Worm (Caenorhabditis elegans): ENCODE results near the gene K11D12.13.

The K11D12.13 gene

DNA sequence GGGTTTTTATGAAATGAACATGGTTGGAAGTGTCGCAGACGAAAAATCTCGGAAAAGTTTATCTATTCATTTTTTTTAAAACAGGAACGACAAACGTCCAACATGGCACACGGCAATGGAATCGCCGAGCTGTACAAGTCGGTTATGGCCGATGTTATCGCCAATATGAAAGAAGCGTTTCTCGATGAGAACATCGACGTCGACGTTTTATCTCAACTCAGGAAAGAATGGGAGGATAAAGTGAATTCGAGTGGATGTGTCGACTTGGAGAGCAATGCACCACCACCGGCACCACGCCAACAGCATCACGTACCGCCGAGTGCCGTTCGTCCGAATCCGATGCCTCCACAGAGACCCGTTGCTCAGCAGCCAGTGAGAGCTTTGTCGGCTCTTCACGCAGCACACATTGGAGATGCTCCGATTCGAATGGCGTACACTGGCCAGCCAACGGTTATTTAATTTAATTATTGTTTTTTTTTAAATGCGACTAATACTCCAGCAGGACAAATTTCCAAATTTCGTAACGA lies 16.9 kb downstream of the K11D12.13 start:
- TF ChIP-seq set-16 (GFP tag; IDR thresholded peaks at IDR 0.05) (peak; percentile 72), fkh-10 (GFP tag; optimal IDR thresholded peaks at IDR 0.05) (no peak), lin-15B (tag; optimal IDR thresholded peaks at IDR 0.05) (no peak), attf-4 (tag; optimal IDR thresholded peaks at IDR 0.05) (no peak), ctbp-1 (GFP tag; IDR thresholded peaks at IDR 0.05) (no peak), spr-1 (tag; optimal IDR thresholded peaks at IDR 0.05) (no peak), snpc-1.2 (GFP tag; IDR thresholded peaks at IDR 0.05) (no peak; the same call in 1 of the 2 replicates), lin-38 (GFP tag; IDR thresholded peaks at IDR 0.05) (no peak), pha-4 (GFP tag; IDR thresholded peaks at IDR 0.05) (no peak), pha-4 (tag; optimal IDR thresholded peaks at IDR 0.05) (no peak), hmg-1.1 (GFP tag; IDR thresholded peaks at IDR 0.05) (no peak), dve-1 (tag; optimal IDR thresholded peaks at IDR 0.05; ENCODE audit: insufficient read depth) (no peak), nhr-76 (tag; optimal IDR thresholded peaks at IDR 0.05) (no peak), R02D3.7 (tag; optimal IDR thresholded peaks at IDR 0.05) (no peak), spr-3 (GFP tag; optimal IDR thresholded peaks at IDR 0.05) (peak; percentile 50), ZK337.2 (GFP tag; IDR thresholded peaks at IDR 0.05) (0 out of 2 replicates have a peak, but pooled peaks have one; percentile 53), egl-43 (GFP tag; IDR thresholded peaks at IDR 0.05) (peak; percentile 44; the same call in 1 of the 2 replicates), zip-2 (tag; optimal IDR thresholded peaks at IDR 0.05) (no peak), saeg-2 (GFP tag; IDR thresholded peaks at IDR 0.05) (no peak), lim-7 (GFP tag; IDR thresholded peaks at IDR 0.05) (no peak), sdz-12 (GFP tag; optimal IDR thresholded peaks at IDR 0.05) (no peak), T26A8.4 (GFP tag; IDR thresholded peaks at IDR 0.05) (0 out of 2 replicates have a peak, but pooled peaks have one; percentile 42), Y75B8A.6 (GFP tag; IDR thresholded peaks at IDR 0.05) (no peak), gei-8 (GFP tag; optimal IDR thresholded peaks at IDR 0.05) (no peak), lsy-2 (tag; optimal IDR thresholded peaks at IDR 0.05) (no peak), tra-1 (GFP tag; IDR thresholded peaks at IDR 0.05) (0 out of 2 replicates have a peak, but pooled peaks have one; percentile 49), lin-13 (GFP tag; optimal IDR thresholded peaks at IDR 0.05) (no peak), zip-11 (GFP tag; IDR thresholded peaks at IDR 0.05) (no peak), ceh-62 (tag; optimal IDR thresholded peaks at IDR 0.05) (no peak), duxl-1 (tag; optimal IDR thresholded peaks at IDR 0.05; ENCODE audit: poor library complexity) (peak; percentile 3), skn-1 (tag; optimal IDR thresholded peaks at IDR 0.05) (no peak), mep-1 (tag; optimal IDR thresholded peaks at IDR 0.05) (no peak), fos-1 (tag; optimal IDR thresholded peaks at IDR 0.05) (peak; percentile 19), D1046.2 (GFP tag; IDR thresholded peaks at IDR 0.05) (no peak), nhr-28 (tag; optimal IDR thresholded peaks at IDR 0.05) (no peak), dmd-9 (GFP tag; IDR thresholded peaks at IDR 0.05) (no peak), dmd-8 (GFP tag; IDR thresholded peaks at IDR 0.05) (0 out of 2 replicates have a peak, but pooled peaks have one; percentile 40), Y48G9A.11 (GFP tag; IDR thresholded peaks at IDR 0.05) (no peak)

DNA sequence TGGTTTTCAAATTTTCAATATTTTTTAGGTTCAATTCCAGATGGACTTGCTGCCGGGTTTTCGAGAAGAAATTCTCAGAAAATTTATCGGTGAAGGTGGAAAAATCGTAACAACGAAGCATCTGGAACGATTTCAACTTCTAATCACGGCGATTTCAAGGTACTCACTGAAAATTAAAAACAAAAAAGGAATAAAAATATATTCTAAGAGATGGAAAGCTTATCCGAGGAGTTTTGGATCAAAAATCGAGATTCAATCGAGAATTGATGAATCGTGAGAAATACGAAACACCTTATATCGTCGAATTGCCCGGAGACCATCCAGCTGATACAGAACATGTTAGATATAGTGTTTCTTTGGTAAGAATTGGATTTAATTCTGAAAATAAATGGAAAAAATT lies 19.0 kb downstream of the K11D12.13 start, which contains the start of gene K11D12.12:
Gene K11D12.12, plus strand, starts transcription at position 29 of the 400 bp plus-strand sequence.
- TF ChIP-seq hmg-1.1 (GFP tag; IDR thresholded peaks at IDR 0.05) (no peak), duxl-1 (tag; optimal IDR thresholded peaks at IDR 0.05; ENCODE audit: poor library complexity) (no peak), Y75B8A.6 (GFP tag; IDR thresholded peaks at IDR 0.05) (no peak), spr-3 (GFP tag; optimal IDR thresholded peaks at IDR 0.05) (no peak), saeg-2 (GFP tag; IDR thresholded peaks at IDR 0.05) (no peak)

DNA sequence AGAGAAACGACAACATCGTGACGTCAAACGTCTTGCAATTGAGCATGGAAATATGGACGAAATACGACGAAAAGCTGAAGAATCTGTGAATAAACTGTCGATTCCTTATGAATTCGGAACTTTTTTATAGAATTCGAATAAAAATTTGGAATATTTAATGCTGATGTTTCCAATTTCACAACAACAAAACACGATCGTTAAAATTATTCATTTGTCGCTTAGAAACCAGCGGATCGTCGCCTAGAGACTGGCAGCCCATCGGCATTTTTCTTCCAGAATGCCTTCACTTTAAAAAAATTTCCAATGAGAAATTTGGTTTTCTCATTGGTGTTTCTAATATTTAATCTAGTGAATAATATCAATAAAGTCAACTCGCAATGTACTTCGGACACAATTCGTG lies 20.1 kb downstream of the K11D12.13 start, which contains the start of gene cwp-4:
Gene cwp-4, plus strand, starts transcription at position 301 of the 400 bp plus-strand sequence.
- TF ChIP-seq ceh-82 (tag; optimal IDR thresholded peaks at IDR 0.05) = no peak
- TF ChIP-seq spr-1 (tag; optimal IDR thresholded peaks at IDR 0.05) = no peak
- no peak for TF ChIP-seq lin-15B (tag; optimal IDR thresholded peaks at IDR 0.05)
- no peak for TF ChIP-seq rbr-2 (tag; optimal IDR thresholded peaks at IDR 0.05)
